Worm (Caenorhabditis elegans) whole organism, midembryonic: ENCODE data around the gene Y46D2A.2.

Source experiments
- T22C8.4 ChIP-seq: fragments of 200-800 bp; sonication (Bioruptor generic); IDR thresholded peaks from 2 replicates; pipeline ENCODE4 v1.3.6; 2022; ENCODE audit warnings: missing genetic modification characterization, missing compliant biosample characterization
- cog-1 ChIP-seq: sonication (generic microtip); optimal IDR thresholded peaks from 2 replicates; lab custom pipeline; 2016; ENCODE audit warnings: missing genetic modification characterization, missing compliant biosample characterization
- flt-1 ChIP-seq: fragments of 200-800 bp; sonication (Bioruptor generic); IDR thresholded peaks from 2 replicates; pipeline ENCODE4 v1.3.6; 2022; ENCODE audit warnings: missing genetic modification characterization, missing compliant biosample characterization
- klf-2 ChIP-seq: fragments of 200-800 bp; sonication (Bioruptor generic); conservative IDR thresholded peaks from 2 replicates; pipeline ENCODE4 v1.3.6; 2022; ENCODE audit warnings: missing genetic modification reagents, missing genetic modification characterization, missing compliant biosample characterization
- med-1 ChIP-seq: sonication (generic microtip); optimal IDR thresholded peaks from 2 replicates; lab custom pipeline; 2017; ENCODE audit warnings: missing genetic modification characterization, mild to moderate bottlenecking, missing compliant biosample characterization, antibody characterized with exemption, missing genetic modification reagents; ENCODE audit not compliant: insufficient read depth
- ref-1 ChIP-seq: fragments of 200-800 bp; sonication (Bioruptor generic); conservative IDR thresholded peaks from 2 replicates; pipeline ENCODE4 v1.3.6; 2022; ENCODE audit warnings: missing genetic modification reagents, missing genetic modification characterization, missing compliant biosample characterization
- tab-1 ChIP-seq: fragments of 200-800 bp; sonication (Bioruptor generic); IDR thresholded peaks from 2 replicates; pipeline ENCODE4 v1.3.6; 2022; ENCODE audit warnings: missing genetic modification characterization, missing compliant biosample characterization
- ztf-23 ChIP-seq: fragments of 200-800 bp; sonication (Bioruptor generic); IDR thresholded peaks from 2 replicates; pipeline ENCODE4 v1.3.6; 2022; ENCODE audit warnings: missing genetic modification reagents, missing genetic modification characterization, missing compliant biosample characterization
- ztf-29 ChIP-seq: fragments of 200-800 bp; sonication (Bioruptor generic); IDR thresholded peaks from 2 replicates; pipeline ENCODE4 v1.3.6; 2022; ENCODE audit warnings: missing genetic modification reagents, missing genetic modification characterization, missing compliant biosample characterization

The Y46D2A.2 gene

DNA sequence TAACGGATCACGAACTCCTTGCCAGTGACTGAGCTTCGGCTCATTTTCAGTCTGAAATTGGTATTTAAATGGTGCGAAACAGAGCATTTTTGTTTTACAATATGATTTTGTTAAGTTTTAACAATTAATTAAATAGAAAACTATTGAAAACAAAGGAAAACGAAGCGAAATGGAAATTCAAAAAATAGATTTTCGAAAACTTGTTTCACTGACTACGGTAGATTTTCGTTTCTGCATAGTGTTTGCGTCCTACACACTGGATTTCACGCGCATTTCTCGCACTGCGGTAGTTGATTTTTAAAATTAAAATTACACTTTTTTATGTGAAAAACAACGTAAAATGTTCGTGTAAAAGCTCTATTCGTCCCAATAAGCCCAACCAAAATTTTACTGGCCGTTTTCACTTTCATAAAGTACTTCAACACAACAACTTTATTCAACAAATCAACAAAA, 23.3 kb upstream of the Y46D2A.2 start, which contains the start of gene bath-30:
bath-30 (minus strand) TSS at position 51 of the 453 bp plus-strand sequence.
- TF ChIP-seq ref-1 (GFP tag; lab: Robert Waterston, UW) (no peak), T22C8.4 (GFP tag; lab: Robert Waterston, UW) (no peak), ztf-29 (GFP tag; lab: Robert Waterston, UW) (no peak), ztf-23 (GFP tag; lab: Robert Waterston, UW) (no peak), cog-1 (tag; lab: Kevin White, UChicago) (no peak), klf-2 (GFP tag; lab: Robert Waterston, UW) (no peak), flt-1 (GFP tag; lab: Robert Waterston, UW) (no peak), tab-1 (GFP tag; lab: Robert Waterston, UW) (no peak), med-1 (GFP tag; lab: Kevin White, UChicago) (no peak)

DNA sequence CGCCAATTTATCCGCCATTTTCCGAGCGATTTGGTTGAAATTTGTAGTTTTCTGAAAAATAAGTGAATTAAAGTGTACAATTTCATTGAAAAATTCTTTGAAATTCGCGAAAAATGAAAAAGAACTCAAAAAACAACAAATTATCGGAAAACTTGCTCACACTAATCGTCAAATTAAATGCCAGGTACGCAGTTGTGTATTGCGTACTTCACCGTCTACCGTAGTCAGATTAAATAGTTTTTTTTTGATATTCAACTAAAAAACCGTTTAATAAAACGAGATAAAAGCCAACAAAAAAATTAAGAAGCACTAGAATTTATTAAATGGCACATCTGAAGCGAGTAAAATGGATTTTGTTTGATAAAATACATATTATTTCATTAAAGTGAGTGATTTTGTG, 21.8 kb upstream of the Y46D2A.2 start, which contains the start of gene bath-28:
bath-28 (minus strand) TSS at position 51 of the 400 bp plus-strand sequence.
- TF ChIP-seq ztf-29 (GFP tag; lab: Robert Waterston, UW) (no peak), flt-1 (GFP tag; lab: Robert Waterston, UW) (no peak), klf-2 (GFP tag; lab: Robert Waterston, UW) (no peak), med-1 (GFP tag; lab: Kevin White, UChicago) (no peak), ref-1 (GFP tag; lab: Robert Waterston, UW) (no peak), ztf-23 (GFP tag; lab: Robert Waterston, UW) (no peak), cog-1 (tag; lab: Kevin White, UChicago) (no peak), tab-1 (GFP tag; lab: Robert Waterston, UW) (no peak), T22C8.4 (GFP tag; lab: Robert Waterston, UW) (no peak)

DNA sequence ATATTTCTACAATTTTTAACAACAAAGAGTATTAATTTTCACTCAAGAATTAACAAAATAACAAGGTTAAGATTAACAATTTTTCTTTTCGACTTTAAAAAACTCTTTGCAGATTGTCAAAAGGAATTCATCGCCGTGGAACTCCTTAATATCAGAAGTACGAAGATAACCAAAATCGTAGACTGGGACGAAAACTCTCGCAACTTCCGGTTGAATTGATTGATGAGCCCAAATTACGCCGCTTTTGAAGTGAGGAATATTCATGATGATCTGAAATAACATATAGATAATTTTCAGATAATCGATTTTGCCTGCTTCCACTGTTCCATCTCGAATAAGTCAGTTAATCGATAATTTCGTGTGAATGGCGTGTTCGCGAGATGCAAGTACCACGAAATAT, 20.6 kb upstream of the Y46D2A.2 start, which contains the start of gene F14D2.15:
F14D2.15 (minus strand) TSS at position 101 of the 400 bp plus-strand sequence.
- TF ChIP-seq flt-1 (GFP tag; lab: Robert Waterston, UW) (no peak), T22C8.4 (GFP tag; lab: Robert Waterston, UW) (0 out of 2 replicates have a peak, but pooled peaks have one; percentile 34), tab-1 (GFP tag; lab: Robert Waterston, UW) (no peak), ztf-29 (GFP tag; lab: Robert Waterston, UW) (no peak), ztf-23 (GFP tag; lab: Robert Waterston, UW) (no peak)

ce11 chrII:3341989-3342388, 18.9 kb upstream of the Y46D2A.2 start, which contains the start of gene F14D2.11:
F14D2.11 (minus strand) TSS chrII:3342089.
- TF ChIP-seq T22C8.4 (GFP tag; lab: Robert Waterston, UW): no peak
- TF ChIP-seq ref-1 (GFP tag; lab: Robert Waterston, UW): no peak
- TF ChIP-seq ztf-23 (GFP tag; lab: Robert Waterston, UW): no peak
- no peak for TF ChIP-seq klf-2 (GFP tag; lab: Robert Waterston, UW)
- TF ChIP-seq med-1 (GFP tag; lab: Kevin White, UChicago): no peak
- no peak for TF ChIP-seq flt-1 (GFP tag; lab: Robert Waterston, UW)
- no peak for TF ChIP-seq ztf-29 (GFP tag; lab: Robert Waterston, UW)
- no peak for TF ChIP-seq tab-1 (GFP tag; lab: Robert Waterston, UW)
- TF ChIP-seq cog-1 (tag; lab: Kevin White, UChicago): no peak

DNA sequence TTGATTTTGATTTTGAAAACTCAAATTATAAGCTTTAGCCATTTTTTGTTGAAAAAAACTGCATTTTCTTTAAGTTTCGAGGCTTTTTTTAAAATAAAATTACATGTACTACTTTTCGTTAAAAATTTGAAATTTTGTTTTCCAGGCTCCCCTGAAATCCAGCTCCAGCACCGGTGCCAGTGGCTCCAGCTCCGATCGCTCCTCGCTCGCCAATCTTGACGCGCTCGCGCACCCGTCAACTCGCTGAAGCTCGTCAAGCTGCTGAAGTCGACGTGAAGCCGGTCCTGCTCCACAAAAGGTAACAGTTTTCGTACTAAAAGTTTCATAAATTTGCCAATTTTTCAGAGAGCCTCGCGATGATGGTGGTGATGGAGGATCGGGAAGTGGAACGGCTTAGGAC, 17.7 kb upstream of the Y46D2A.2 start:
- TF ChIP-seq ztf-23 (GFP tag; lab: Robert Waterston, UW): no peak
- TF ChIP-seq klf-2 (GFP tag; lab: Robert Waterston, UW): no peak
- TF ChIP-seq T22C8.4 (GFP tag; lab: Robert Waterston, UW): no peak
- TF ChIP-seq tab-1 (GFP tag; lab: Robert Waterston, UW): no peak
- no peak for TF ChIP-seq cog-1 (tag; lab: Kevin White, UChicago)
- TF ChIP-seq med-1 (GFP tag; lab: Kevin White, UChicago): no peak
- TF ChIP-seq ztf-29 (GFP tag; lab: Robert Waterston, UW): no peak
- no peak for TF ChIP-seq flt-1 (GFP tag; lab: Robert Waterston, UW)
- TF ChIP-seq ref-1 (GFP tag; lab: Robert Waterston, UW): no peak

DNA sequence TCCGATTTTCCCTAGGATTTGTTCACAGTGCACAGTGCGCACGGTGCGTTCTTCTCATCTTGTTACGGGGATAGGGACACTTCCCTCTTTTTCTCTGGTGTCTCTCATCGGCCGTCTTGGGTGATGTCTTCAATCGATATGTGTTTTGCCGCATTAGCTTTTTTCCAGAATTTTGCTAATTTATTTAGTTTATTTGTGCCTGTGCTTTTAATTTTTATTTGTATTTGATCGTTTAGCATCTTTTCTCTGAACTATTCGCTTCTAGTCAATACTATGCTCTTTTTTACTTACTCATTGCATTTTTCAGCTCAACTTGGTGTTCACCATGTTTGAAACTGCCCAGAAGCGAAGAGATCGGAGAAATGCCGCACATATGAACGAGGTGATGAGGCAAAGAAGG, 17.2 kb upstream of the Y46D2A.2 start, which contains the start of gene F14D2.5:
F14D2.5 (plus strand) TSS at position 301 of the 400 bp plus-strand sequence.
- TF ChIP-seq tab-1 (GFP tag; lab: Robert Waterston, UW): no peak
- peak; percentile 14; the same call in 1 of the 2 replicates for TF ChIP-seq T22C8.4 (GFP tag; lab: Robert Waterston, UW)

DNA sequence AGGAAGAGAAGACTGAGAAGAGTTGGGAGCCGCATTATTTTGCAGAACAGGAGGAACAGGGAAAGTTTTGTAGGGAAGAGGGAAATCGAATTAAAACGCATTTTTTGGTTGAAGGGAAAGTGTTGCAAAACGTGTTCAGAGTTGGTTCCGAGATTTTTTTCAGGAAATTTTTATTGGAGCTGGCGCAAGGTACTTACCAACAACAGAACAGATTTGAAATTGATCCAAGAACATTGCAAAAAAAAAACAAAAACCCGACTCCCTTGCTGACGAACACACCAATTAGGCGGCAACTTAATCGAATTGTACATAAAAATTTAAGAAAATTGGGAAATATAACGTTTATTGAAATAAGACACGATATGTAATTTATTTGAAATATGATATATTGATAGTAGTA, 15.5 kb upstream of the Y46D2A.2 start, which contains the start of gene F14D2.7:
F14D2.7 (minus strand) TSS at position 101 of the 400 bp plus-strand sequence.
- TF ChIP-seq ztf-23 (GFP tag; lab: Robert Waterston, UW): no peak
- no peak for TF ChIP-seq ref-1 (GFP tag; lab: Robert Waterston, UW)
- no peak for TF ChIP-seq flt-1 (GFP tag; lab: Robert Waterston, UW)
- TF ChIP-seq T22C8.4 (GFP tag; lab: Robert Waterston, UW): no peak
- no peak for TF ChIP-seq cog-1 (tag; lab: Kevin White, UChicago)

DNA sequence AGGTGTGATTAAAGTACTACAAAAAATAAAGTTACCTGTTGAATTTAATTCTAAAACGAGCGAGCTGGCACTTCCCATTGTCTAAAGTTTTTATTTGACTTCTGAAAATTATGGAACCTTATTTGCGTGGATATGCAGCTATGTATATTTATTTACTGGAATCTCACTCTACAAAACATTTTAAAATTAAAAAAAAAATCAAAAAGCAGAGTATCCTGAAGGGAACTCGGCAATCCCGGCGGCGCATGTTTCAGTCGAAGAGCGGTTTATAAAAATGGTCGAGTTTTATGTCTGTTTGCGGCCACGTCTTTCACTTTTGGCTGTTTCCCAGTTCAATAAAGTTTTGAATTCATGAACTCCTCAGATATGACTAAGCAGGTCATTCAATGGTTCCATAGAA, 14.0 kb upstream of the Y46D2A.2 start, which contains the start of gene F14D2.19:
F14D2.19 (minus strand) TSS at position 101 of the 400 bp plus-strand sequence.
- TF ChIP-seq med-1 (GFP tag; lab: Kevin White, UChicago) (no peak), ztf-29 (GFP tag; lab: Robert Waterston, UW) (no peak), tab-1 (GFP tag; lab: Robert Waterston, UW) (no peak), klf-2 (GFP tag; lab: Robert Waterston, UW) (no peak), ztf-23 (GFP tag; lab: Robert Waterston, UW) (no peak), flt-1 (GFP tag; lab: Robert Waterston, UW) (no peak), cog-1 (tag; lab: Kevin White, UChicago) (no peak), ref-1 (GFP tag; lab: Robert Waterston, UW) (no peak), T22C8.4 (GFP tag; lab: Robert Waterston, UW) (no peak)

- TF ChIP-seq ztf-23 (GFP tag; lab: Robert Waterston, UW) (no peak), ref-1 (GFP tag; lab: Robert Waterston, UW) (no peak), T22C8.4 (GFP tag; lab: Robert Waterston, UW) (no peak), ztf-29 (GFP tag; lab: Robert Waterston, UW) (no peak), tab-1 (GFP tag; lab: Robert Waterston, UW) (no peak), flt-1 (GFP tag; lab: Robert Waterston, UW) (no peak)
Observed at ce11 chrII:3332039-3332438, 9.0 kb upstream of the Y46D2A.2 start, which contains the start of gene irld-27. irld-27 (plus strand) TSS chrII:3332339.
